Fruit fly (Drosophila melanogaster): ENCODE results near the gene CG5973.

Gene CG5973

dm6 chr2L:7474404-7474803 is 37.1 kb downstream of the CG5973 start, which contains the start of gene CG6441:
Gene CG6441, plus strand, starts transcription at chr2L:7474704.
- TF ChIP-seq Myc (optimal IDR thresholded peaks at IDR 0.05) = no peak

- TF ChIP-seq h (optimal IDR thresholded peaks at IDR 0.05) (no peak), Myc (optimal IDR thresholded peaks at IDR 0.05) (no peak), insv (optimal IDR thresholded peaks at IDR 0.05) (no peak), psq (optimal IDR thresholded peaks at IDR 0.05) (no peak), Sin3A (optimal IDR thresholded peaks at IDR 0.05) (no peak)
These were observed 48.9 kb downstream of the CG5973 start for dm6 chr2L:7486222-7486621.

dm6 chr2L:7491902-7492301 is 54.6 kb downstream of the CG5973 start:
- no peak for TF ChIP-seq h (optimal IDR thresholded peaks at IDR 0.05)
- TF ChIP-seq psq (optimal IDR thresholded peaks at IDR 0.05) = no peak
- no peak for TF ChIP-seq Myc (optimal IDR thresholded peaks at IDR 0.05)
- no peak for TF ChIP-seq ttk (optimal IDR thresholded peaks at IDR 0.05)

dm6 chr2L:7492508-7492907 is 55.2 kb downstream of the CG5973 start:
- TF ChIP-seq ttk (optimal IDR thresholded peaks at IDR 0.05) = no peak
- TF ChIP-seq Sin3A (optimal IDR thresholded peaks at IDR 0.05) = no peak
- TF ChIP-seq h (optimal IDR thresholded peaks at IDR 0.05) = no peak
- no peak for TF ChIP-seq insv (optimal IDR thresholded peaks at IDR 0.05)
- TF ChIP-seq Myc (optimal IDR thresholded peaks at IDR 0.05) = no peak
- TF ChIP-seq psq (optimal IDR thresholded peaks at IDR 0.05) = no peak

- TF ChIP-seq insv (optimal IDR thresholded peaks at IDR 0.05) (no peak), Sin3A (optimal IDR thresholded peaks at IDR 0.05) (no peak)
These were observed 56.2 kb downstream of the CG5973 start for dm6 chr2L:7493444-7493843.

- TF ChIP-seq Sin3A (optimal IDR thresholded peaks at IDR 0.05) (no peak), h (optimal IDR thresholded peaks at IDR 0.05) (no peak)
These were observed 57.3 kb downstream of the CG5973 start for dm6 chr2L:7494341-7495293.
